Worm (Caenorhabditis elegans) whole organism, L4 larva: ENCODE measurements around the gene srj-38.

ENCODE experiments used
- F26F4.8 ChIP-seq: fragments of 200-800 bp; sonication (Bioruptor generic); conservative IDR thresholded peaks from 2 replicates; pipeline ENCODE4 v1.3.6; 2022; ENCODE audit warnings: missing genetic modification characterization, missing compliant biosample characterization
- F44E2.7 ChIP-seq: fragments of 200-800 bp; sonication (Bioruptor generic); IDR thresholded peaks from 2 replicates; pipeline ENCODE4 v2.1.2; 2022; ENCODE audit warnings: missing genetic modification characterization, missing compliant biosample characterization
- F49E8.2 ChIP-seq: sonication (generic microtip); optimal IDR thresholded peaks from 2 replicates; lab custom pipeline; 2016; ENCODE audit warnings: missing compliant biosample characterization, mild to moderate bottlenecking, missing genetic modification characterization, borderline replicate concordance
- Y48G9A.11 ChIP-seq: fragments of 200-800 bp; sonication (Bioruptor generic); IDR thresholded peaks from 2 replicates; pipeline ENCODE4 v1.3.6; 2022; ENCODE audit warnings: missing genetic modification reagents, missing genetic modification characterization, missing compliant biosample characterization
- Y75B8A.6 ChIP-seq: fragments of 200-800 bp; sonication (Bioruptor generic); IDR thresholded peaks from 2 replicates; pipeline ENCODE4 v1.3.6; 2022; ENCODE audit warnings: missing genetic modification reagents, missing genetic modification characterization, missing compliant biosample characterization
- ZK337.2 ChIP-seq: fragments of 200-800 bp; sonication (Bioruptor generic); IDR thresholded peaks from 2 replicates; pipeline ENCODE4 v1.3.6; 2022; ENCODE audit warnings: missing genetic modification reagents, missing genetic modification characterization, missing compliant biosample characterization
- aha-1 ChIP-seq: fragments of 150-350 bp; peaks from one replicate; lab custom pipeline; 2014; ENCODE audit warnings: missing biosample characterization, missing genetic modification characterization
- arid-1 ChIP-seq: fragments of 200-800 bp; sonication (Bioruptor generic); conservative IDR thresholded peaks from 2 replicates; pipeline ENCODE4 v1.3.6; 2022; ENCODE audit warnings: missing genetic modification reagents, missing genetic modification characterization, missing compliant biosample characterization
- attf-4 ChIP-seq: sonication (generic microtip); optimal IDR thresholded peaks from 3 replicates; lab custom pipeline; 2017; ENCODE audit warnings: missing biosample characterization, missing genetic modification characterization
- ceh-44 ChIP-seq: fragments of 200-800 bp; sonication (Bioruptor generic); IDR thresholded peaks from 2 replicates; pipeline ENCODE4 v1.3.6; 2022; ENCODE audit warnings: missing genetic modification reagents, missing genetic modification characterization, missing compliant biosample characterization
- ceh-62 ChIP-seq: sonication (generic microtip); optimal IDR thresholded peaks from 2 replicates; lab custom pipeline; 2017; ENCODE audit warnings: missing biosample characterization, missing genetic modification characterization
- daf-12 ChIP-seq: fragments of 150-350 bp; optimal IDR thresholded peaks from 2 replicates; lab custom pipeline; 2014; ENCODE audit warnings: missing biosample characterization, missing genetic modification reagents, missing genetic modification characterization
- daf-16 ChIP-seq, 3 experiments: sonication (generic microtip); optimal IDR thresholded peaks; 2 replicates each; lab custom pipeline; 2016 to 2017; ENCODE audit warnings: missing genetic modification characterization in 3 of 3, missing genetic modification reagents in 3 of 3, mild to moderate bottlenecking in 2 of 3, missing compliant biosample characterization in 2 of 3, missing biosample characterization in 1 of 3, moderate library complexity in 1 of 3
- dmd-6 ChIP-seq: fragments of 200-800 bp; sonication (Bioruptor generic); IDR thresholded peaks from 2 replicates; pipeline ENCODE4 v1.3.6; 2022; ENCODE audit warnings: missing genetic modification reagents, missing genetic modification characterization, missing compliant biosample characterization
- egl-43 ChIP-seq: fragments of 200-800 bp; sonication (Bioruptor generic); IDR thresholded peaks from 2 replicates; pipeline ENCODE4 v1.3.6; 2022; ENCODE audit warnings: missing genetic modification reagents, missing genetic modification characterization, missing compliant biosample characterization
- hlh-11 ChIP-seq: fragments of 200-800 bp; sonication (Bioruptor generic); optimal IDR thresholded peaks from 2 replicates; lab custom pipeline; 2018; ENCODE audit warnings: mild to moderate bottlenecking, missing genetic modification characterization, missing compliant biosample characterization
- lim-7 ChIP-seq: fragments of 200-800 bp; sonication (Bioruptor generic); IDR thresholded peaks from 2 replicates; pipeline ENCODE4 v1.3.6; 2022; ENCODE audit warnings: missing genetic modification characterization, missing compliant biosample characterization
- lin-1 ChIP-seq: fragments of 200-800 bp; sonication (Bioruptor generic); IDR thresholded peaks from 2 replicates; pipeline ENCODE4 v1.3.6; 2022; ENCODE audit warnings: missing genetic modification reagents, missing genetic modification characterization, missing compliant biosample characterization
- lin-38 ChIP-seq: fragments of 200-800 bp; sonication (Bioruptor generic); IDR thresholded peaks from 2 replicates; pipeline ENCODE4 v1.3.6; 2022; ENCODE audit warnings: missing genetic modification reagents, missing genetic modification characterization, missing compliant biosample characterization
- lin-39 ChIP-seq: fragments of 150-350 bp; optimal IDR thresholded peaks from 2 replicates; lab custom pipeline; 2014; ENCODE audit warnings: missing biosample characterization, missing genetic modification reagents, missing genetic modification characterization
- madf-5 ChIP-seq, 2 experiments: fragments of 200-800 bp; sonication (Bioruptor generic); IDR thresholded peaks; 2 replicates each; pipeline ENCODE4 v1.3.6; 2022; ENCODE audit warnings: missing compliant biosample characterization in 2 of 2, missing genetic modification characterization in 2 of 2
- mdt-29 ChIP-seq: fragments of 200-800 bp; sonication (Bioruptor generic); IDR thresholded peaks from 2 replicates; pipeline ENCODE4 v1.3.6; 2022; ENCODE audit warnings: missing genetic modification reagents, missing genetic modification characterization, missing compliant biosample characterization
- mes-2 ChIP-seq: sonication (generic microtip); optimal IDR thresholded peaks from 2 replicates; lab custom pipeline; 2016; ENCODE audit warnings: missing genotype, mild to moderate bottlenecking, missing genetic modification characterization, missing compliant biosample characterization; ENCODE audit not compliant: poor library complexity, severe bottlenecking
- nhr-102 ChIP-seq: sonication (generic microtip); optimal IDR thresholded peaks from 2 replicates; lab custom pipeline; 2016; ENCODE audit warnings: mild to moderate bottlenecking, missing genetic modification characterization, moderate library complexity, missing compliant biosample characterization
- nhr-11 ChIP-seq: fragments of 150-350 bp; optimal IDR thresholded peaks from 2 replicates; lab custom pipeline; 2014; ENCODE audit warnings: missing biosample characterization, missing genetic modification characterization
- nhr-41 ChIP-seq: fragments of 200-800 bp; sonication (Bioruptor generic); IDR thresholded peaks from 2 replicates; pipeline ENCODE4 v1.3.6; 2022; ENCODE audit warnings: missing genetic modification reagents, missing genetic modification characterization, missing compliant biosample characterization
- pha-4 ChIP-seq, 2 experiments: fragments of 150-350 bp in 1 of 2; fragments of 200-800 bp in 1 of 2; sonication (Bioruptor generic) in 1 of 2; IDR thresholded peaks in 1 of 2; optimal IDR thresholded peaks in 1 of 2; 2 replicates each; pipeline versions ENCODE4 v1.3.6 to Lab custom; 2014 to 2022; ENCODE audit warnings: missing genetic modification characterization in 2 of 2, missing genetic modification reagents in 2 of 2, missing biosample characterization in 1 of 2, missing compliant biosample characterization in 1 of 2
- php-3 ChIP-seq: fragments of 200-800 bp; sonication (Bioruptor generic); IDR thresholded peaks from 2 replicates; pipeline ENCODE4 v1.3.6; 2022; ENCODE audit warnings: missing genetic modification reagents, missing genetic modification characterization, missing compliant biosample characterization
- saeg-2 ChIP-seq: fragments of 200-800 bp; sonication (Bioruptor generic); IDR thresholded peaks from 2 replicates; pipeline ENCODE4 v1.3.6; 2022; ENCODE audit warnings: missing genetic modification reagents, missing genetic modification characterization, missing compliant biosample characterization
- sdz-12 ChIP-seq: fragments of 200-800 bp; sonication (Bioruptor generic); optimal IDR thresholded peaks from 2 replicates; lab custom pipeline; 2018; ENCODE audit warnings: mild to moderate bottlenecking, missing genetic modification characterization, missing compliant biosample characterization
- skn-1 ChIP-seq: fragments of 150-350 bp; optimal IDR thresholded peaks from 2 replicates; lab custom pipeline; 2014; ENCODE audit warnings: missing biosample characterization, missing genetic modification characterization
- snpc-1.2 ChIP-seq: fragments of 200-800 bp; sonication (Bioruptor generic); IDR thresholded peaks from 2 replicates; pipeline ENCODE4 v1.3.6; 2022; ENCODE audit warnings: missing genetic modification reagents, missing genetic modification characterization, missing compliant biosample characterization
- snpc-4 ChIP-seq: fragments of 150-350 bp; optimal IDR thresholded peaks from 2 replicates; lab custom pipeline; 2014; ENCODE audit warnings: missing biosample characterization, missing genetic modification characterization
- spr-1 ChIP-seq: sonication (generic microtip); optimal IDR thresholded peaks from 2 replicates; lab custom pipeline; 2016; ENCODE audit warnings: mild to moderate bottlenecking, missing genetic modification characterization, missing compliant biosample characterization
- tra-1 ChIP-seq: fragments of 200-800 bp; sonication (Bioruptor generic); IDR thresholded peaks from 2 replicates; pipeline ENCODE4 v1.3.6; 2022; ENCODE audit warnings: missing genetic modification reagents, missing genetic modification characterization, missing compliant biosample characterization
- unc-130 ChIP-seq: sonication (generic microtip); optimal IDR thresholded peaks from 2 replicates; lab custom pipeline; 2016; ENCODE audit warnings: missing genetic modification reagents, missing genetic modification characterization, missing compliant biosample characterization
- unc-39 ChIP-seq: sonication (generic microtip); optimal IDR thresholded peaks from 2 replicates; lab custom pipeline; 2017; ENCODE audit warnings: missing biosample characterization, missing genetic modification characterization
- vab-7 ChIP-seq: fragments of 200-800 bp; sonication (Bioruptor generic); IDR thresholded peaks from 2 replicates; pipeline ENCODE4 v1.3.6; 2022; ENCODE audit warnings: missing genetic modification reagents, missing genetic modification characterization, missing compliant biosample characterization
- zfp-3 ChIP-seq: fragments of 200-800 bp; sonication (Bioruptor generic); conservative IDR thresholded peaks from 2 replicates; pipeline ENCODE4 v1.3.6; 2022; ENCODE audit warnings: missing genetic modification reagents, missing genetic modification characterization, missing compliant biosample characterization
- ztf-7 ChIP-seq: fragments of 150-350 bp; optimal IDR thresholded peaks from 2 replicates; lab custom pipeline; 2014; ENCODE audit warnings: missing biosample characterization, missing genetic modification characterization

The srj-38 gene

ce11 chrV:866729-867128, 17.5 kb downstream of the srj-38 start, which contains the start of gene T02B11.3:
Gene T02B11.3, minus strand, starts transcription at chrV:866829.
- TF ChIP-seq nhr-41 (GFP tag; lab: Robert Waterston, UW) (no peak), daf-16 (GFP tag; optimal IDR thresholded peaks at IDR 0.05; lab: Kevin White, UChicago) (no peak), daf-16 (tag; optimal IDR thresholded peaks at IDR 0.05; lab: Kevin White, UChicago) (no peak), unc-130 (no peak), snpc-4 (tag; lab: Kevin White, UChicago) (no peak), skn-1 (no peak), ceh-62 (tag; lab: Kevin White, UChicago) (no peak)

- TF ChIP-seq vab-7 (GFP tag; lab: Robert Waterston, UW) (peak; percentile 48; the same call in 1 of the 2 replicates), daf-12 (no peak), sdz-12 (GFP tag; lab: Kevin White, UChicago) (no peak), F26F4.8 (GFP tag; lab: Robert Waterston, UW) (peak; percentile 73), nhr-11 (tag; lab: Kevin White, UChicago) (no peak), zfp-3 (GFP tag; lab: Robert Waterston, UW) (no peak), lin-1 (peak; percentile 44; the same call in 1 of the 2 replicates), spr-1 (tag; lab: Kevin White, UChicago) (no peak), snpc-1.2 (GFP tag; lab: Robert Waterston, UW) (peak; percentile 74), saeg-2 (GFP tag; lab: Robert Waterston, UW) (0 out of 2 replicates have a peak, but pooled peaks have one; percentile 19), mes-2 (tag; lab: Kevin White, UChicago) (no peak), lin-39 (tag; lab: Kevin White, UChicago) (no peak), ceh-44 (GFP tag; lab: Robert Waterston, UW) (0 out of 2 replicates have a peak, but pooled peaks have one; percentile 25), ZK337.2 (GFP tag; lab: Robert Waterston, UW) (peak; percentile 48; the same call in 1 of the 2 replicates), hlh-11 (no peak), mdt-29 (GFP tag; lab: Robert Waterston, UW) (peak; percentile 58), snpc-4 (tag; lab: Kevin White, UChicago) (peak; percentile 80), lin-38 (GFP tag; lab: Robert Waterston, UW) (peak; percentile 74), lim-7 (GFP tag; lab: Robert Waterston, UW) (peak; percentile 40; the same call in 1 of the 2 replicates), attf-4 (tag; lab: Kevin White, UChicago) (no peak), ztf-7 (tag; lab: Kevin White, UChicago) (no peak), dmd-6 (GFP tag; lab: Robert Waterston, UW) (peak; percentile 24; the same call in 1 of the 2 replicates), nhr-102 (tag; lab: Kevin White, UChicago) (no peak), tra-1 (GFP tag; lab: Robert Waterston, UW) (peak; percentile 40; the same call in 1 of the 2 replicates), F44E2.7 (GFP tag; lab: Robert Waterston, UW) (0 out of 2 replicates have a peak, but pooled peaks have one; percentile 25), arid-1 (GFP tag; lab: Robert Waterston, UW) (0 out of 2 replicates have a peak, but pooled peaks have one; percentile 8), F49E8.2 (tag; lab: Kevin White, UChicago) (peak; percentile 8), madf-5 (GFP tag; IDR thresholded peaks at IDR 0.05; lab: Robert Waterston, UW) (no peak; a peak in 1 of 4 replicates), egl-43 (peak; percentile 75), Y75B8A.6 (GFP tag; lab: Robert Waterston, UW) (0 out of 2 replicates have a peak, but pooled peaks have one; percentile 12), php-3 (GFP tag; lab: Robert Waterston, UW) (no peak), pha-4 (GFP tag; IDR thresholded peaks at IDR 0.05; lab: Robert Waterston, UW) (0 out of 2 replicates have a peak, but pooled peaks have one; percentile 57), pha-4 (tag; optimal IDR thresholded peaks at IDR 0.05; lab: Kevin White, UChicago) (no peak), Y48G9A.11 (0 out of 2 replicates have a peak, but pooled peaks have one; percentile 43), unc-39 (tag; lab: Kevin White, UChicago) (no peak), aha-1 (tag; lab: Kevin White, UChicago) (no peak)
These were observed 25.3 kb downstream of the srj-38 start for ce11 chrV:858841-859456.
